Fruit fly (Drosophila melanogaster) whole organism, embryonic: ENCODE results near the gene CG34287.
A peak's percentile ranks its signal among the peaks of the same experiment; 100 is the strongest.

Experiments
- ATbp ChIP-seq: fragments of 200-800 bp; sonication (Bioruptor generic); optimal IDR thresholded peaks from 2 replicates; lab custom pipeline; 2017; ENCODE audit warnings: missing biosample characterization, mild to moderate bottlenecking, missing genetic modification characterization, missing genetic modification reagents
- Ada2b ChIP-seq: fragments of 200-800 bp; sonication (Bioruptor generic); IDR thresholded peaks from 2 replicates; pipeline ENCODE4 v1.3.6; 2022; ENCODE audit warnings: missing biosample characterization, missing genetic modification characterization
- Asciz ChIP-seq: fragments of 200-800 bp; sonication (Bioruptor generic); optimal IDR thresholded peaks from 2 replicates; lab custom pipeline; 2017; ENCODE audit warnings: missing biosample characterization, mild to moderate bottlenecking, missing genetic modification characterization, missing genetic modification reagents
- B-H2 ChIP-seq: fragments of 200-800 bp; sonication (Bioruptor generic); optimal IDR thresholded peaks from 2 replicates; lab custom pipeline; 2018; ENCODE audit warnings: missing biosample characterization, mild to moderate bottlenecking, missing genetic modification characterization
- C15 ChIP-seq: fragments of 200-800 bp; sonication (Bioruptor generic); IDR thresholded peaks from 3 replicates; pipeline ENCODE4 v1.3.6; 2022; ENCODE audit warnings: missing biosample characterization, missing genetic modification characterization
- CG11398 ChIP-seq: fragments of 200-800 bp; sonication (Bioruptor generic); optimal IDR thresholded peaks from 2 replicates; lab custom pipeline; 2016; ENCODE audit warnings: missing biosample characterization, missing genetic modification characterization
- CG11504 ChIP-seq: fragments of 200-800 bp; sonication (Bioruptor generic); optimal IDR thresholded peaks from 3 replicates; lab custom pipeline; 2019; ENCODE audit warnings: missing biosample characterization, mild to moderate bottlenecking, missing genetic modification characterization, moderate library complexity
- CG11695 ChIP-seq: fragments of 200-800 bp; sonication (Bioruptor generic); IDR thresholded peaks from 3 replicates; pipeline ENCODE4 v1.3.6; 2022; ENCODE audit warnings: missing biosample characterization, missing genetic modification characterization
- CG12744 ChIP-seq: fragments of 200-800 bp; sonication (Bioruptor generic); optimal IDR thresholded peaks from 2 replicates; lab custom pipeline; 2016; ENCODE audit warnings: missing biosample characterization, missing genetic modification characterization
- CG13287 ChIP-seq: fragments of 200-800 bp; sonication (Bioruptor generic); IDR thresholded peaks from 2 replicates; pipeline ENCODE4 v1.3.6; 2022; ENCODE audit warnings: missing biosample characterization, missing genetic modification characterization; ENCODE audit not compliant: partially characterized antibody
- CG13775 ChIP-seq: fragments of 200-800 bp; sonication (Bioruptor generic); optimal IDR thresholded peaks from 3 replicates; lab custom pipeline; 2017; ENCODE audit warnings: missing biosample characterization, mild to moderate bottlenecking, missing genetic modification characterization
- CG15479 ChIP-seq: fragments of 200-800 bp; sonication (Bioruptor generic); optimal IDR thresholded peaks from 3 replicates; lab custom pipeline; 2019; ENCODE audit warnings: missing biosample characterization, mild to moderate bottlenecking, missing genetic modification characterization, moderate library complexity
- CG15514 ChIP-seq: fragments of 200-800 bp; sonication (Bioruptor generic); optimal IDR thresholded peaks from 3 replicates; lab custom pipeline; 2017; ENCODE audit warnings: missing biosample characterization, missing genetic modification characterization, mild to moderate bottlenecking, moderate library complexity, missing genetic modification reagents
- CG1647 ChIP-seq: fragments of 200-800 bp; sonication (Bioruptor generic); optimal IDR thresholded peaks from 3 replicates; lab custom pipeline; 2016; ENCODE audit warnings: missing biosample characterization, missing genetic modification characterization
- CG16779 ChIP-seq: fragments of 200-800 bp; sonication (Bioruptor generic); IDR thresholded peaks from 2 replicates; pipeline ENCODE4 v1.3.6; 2022; ENCODE audit warnings: missing biosample characterization, missing genetic modification characterization
- CG17912 ChIP-seq: fragments of 200-800 bp; sonication (Bioruptor generic); optimal IDR thresholded peaks from 2 replicates; lab custom pipeline; 2018; ENCODE audit warnings: missing biosample characterization, mild to moderate bottlenecking, missing genetic modification characterization
- CG2712 ChIP-seq: fragments of 200-800 bp; optimal IDR thresholded peaks from 3 replicates; lab custom pipeline; 2019; ENCODE audit warnings: missing biosample characterization, mild to moderate bottlenecking, missing genetic modification characterization, moderate library complexity
- CG6791 ChIP-seq: fragments of 200-800 bp; sonication (Bioruptor generic); IDR thresholded peaks from 3 replicates; pipeline ENCODE4 v1.3.6; 2022; ENCODE audit warnings: missing biosample characterization, missing genetic modification characterization; ENCODE audit not compliant: partially characterized antibody
- CG8290 ChIP-seq, 3 experiments: fragments of 200-800 bp; sonication (Bioruptor generic); optimal IDR thresholded peaks; 2 replicates each; lab custom pipeline; 2016 to 2019; ENCODE audit warnings: missing biosample characterization in 3 of 3, missing genetic modification characterization in 3 of 3, mild to moderate bottlenecking in 2 of 3, moderate library complexity in 1 of 3
- CoRest ChIP-seq: fragments of 200-800 bp; sonication (Bioruptor generic); optimal IDR thresholded peaks from 3 replicates; lab custom pipeline; 2018; ENCODE audit warnings: missing biosample characterization, mild to moderate bottlenecking, missing genetic modification characterization, moderate library complexity
- D19A ChIP-seq: fragments of 200-800 bp; optimal IDR thresholded peaks from 3 replicates; lab custom pipeline; 2019; ENCODE audit warnings: missing biosample characterization, mild to moderate bottlenecking, missing genetic modification characterization, moderate library complexity
- NK7.1 ChIP-seq: fragments of 200-800 bp; sonication (Bioruptor generic); optimal IDR thresholded peaks from 3 replicates; lab custom pipeline; 2016; ENCODE audit warnings: missing biosample characterization, missing genetic modification characterization
- Ravus ChIP-seq: fragments of 200-800 bp; sonication (Bioruptor generic); IDR thresholded peaks from 2 replicates; pipeline ENCODE4 v1.3.6; 2022; ENCODE audit warnings: missing biosample characterization, missing genetic modification characterization
- ac ChIP-seq: fragments of 200-800 bp; sonication (Bioruptor generic); optimal IDR thresholded peaks from 3 replicates; lab custom pipeline; 2017; ENCODE audit warnings: missing biosample characterization, mild to moderate bottlenecking, missing genetic modification characterization
- al ChIP-seq: fragments of 200-800 bp; sonication (Bioruptor generic); IDR thresholded peaks from 2 replicates; pipeline ENCODE4 v1.3.6; 2022; ENCODE audit warnings: missing biosample characterization, missing genetic modification characterization
- ara ChIP-seq: fragments of 200-800 bp; sonication (Bioruptor generic); IDR thresholded peaks from 2 replicates; pipeline ENCODE4 v1.3.6; 2022; ENCODE audit warnings: missing biosample characterization, missing genetic modification characterization
- bab2 ChIP-seq: fragments of 200-800 bp; sonication (Bioruptor generic); optimal IDR thresholded peaks from 2 replicates; lab custom pipeline; 2016; ENCODE audit warnings: missing biosample characterization, missing genetic modification characterization
- bowl ChIP-seq: fragments of 200-800 bp; sonication (Bioruptor generic); IDR thresholded peaks from 2 replicates; pipeline ENCODE4 v1.3.6; 2022; ENCODE audit warnings: missing biosample characterization, missing genetic modification characterization
- caup ChIP-seq: fragments of 200-800 bp; sonication (Bioruptor generic); optimal IDR thresholded peaks from 3 replicates; lab custom pipeline; 2017; ENCODE audit warnings: missing biosample characterization, mild to moderate bottlenecking, missing genetic modification characterization, moderate library complexity; ENCODE audit not compliant: severe bottlenecking
- dimm ChIP-seq: fragments of 200-800 bp; sonication (Bioruptor generic); IDR thresholded peaks from 2 replicates; pipeline ENCODE4 v1.3.6; 2022; ENCODE audit warnings: missing biosample characterization, missing genetic modification characterization
- ems ChIP-seq: fragments of 200-800 bp; sonication (Bioruptor generic); optimal IDR thresholded peaks from 3 replicates; lab custom pipeline; 2016; ENCODE audit warnings: missing biosample characterization, missing genetic modification characterization
- fd96Cb ChIP-seq: fragments of 200-800 bp; sonication (Bioruptor generic); optimal IDR thresholded peaks from 2 replicates; lab custom pipeline; 2018; ENCODE audit warnings: missing biosample characterization, mild to moderate bottlenecking, missing genetic modification characterization, moderate library complexity
- gcm2 ChIP-seq: fragments of 200-800 bp; sonication (Bioruptor generic); optimal IDR thresholded peaks from 2 replicates; lab custom pipeline; 2016; ENCODE audit warnings: missing biosample characterization, missing genetic modification characterization
- gfzf ChIP-seq: fragments of 200-800 bp; sonication (Bioruptor generic); optimal IDR thresholded peaks from 2 replicates; lab custom pipeline; 2016; ENCODE audit warnings: missing biosample characterization, mild to moderate bottlenecking, missing genetic modification characterization, moderate library complexity
- grn ChIP-seq: fragments of 200-800 bp; sonication (Bioruptor generic); optimal IDR thresholded peaks from 3 replicates; lab custom pipeline; 2017; ENCODE audit warnings: missing biosample characterization, missing genetic modification characterization
- h ChIP-seq: fragments of >200 bp; optimal IDR thresholded peaks from 2 replicates; lab custom pipeline; 2017
- ham ChIP-seq: fragments of 200-800 bp; sonication (Bioruptor generic); IDR thresholded peaks from 2 replicates; pipeline ENCODE4 v1.3.6; 2022; ENCODE audit warnings: missing biosample characterization, missing genetic modification characterization
- ind ChIP-seq: fragments of 200-800 bp; sonication (Bioruptor generic); optimal IDR thresholded peaks from 3 replicates; lab custom pipeline; 2016; ENCODE audit warnings: missing biosample characterization, missing genetic modification characterization
- jumu ChIP-seq: fragments of 200-800 bp; sonication (Bioruptor generic); optimal IDR thresholded peaks from 3 replicates; lab custom pipeline; 2016; ENCODE audit warnings: missing biosample characterization, missing genetic modification characterization
- pan ChIP-seq, 4 experiments: fragments of >200 bp in 3 of 4; fragments of 200-800 bp in 1 of 4; sonication (Bioruptor generic) in 1 of 4; optimal IDR thresholded peaks in 3 of 4; IDR thresholded peaks in 1 of 4; 2 replicates each; pipeline versions ENCODE4 v1.3.6 to Lab custom; 2017 to 2022; ENCODE audit warnings: missing biosample characterization in 2 of 4, missing genetic modification characterization in 2 of 4, mixed read lengths in 1 of 4
- ro ChIP-seq: fragments of 200-800 bp; sonication (Bioruptor generic); IDR thresholded peaks from 2 replicates; pipeline ENCODE4 v1.3.6; 2022; ENCODE audit warnings: missing biosample characterization, missing genetic modification characterization
- schlank ChIP-seq: fragments of 200-800 bp; sonication (Bioruptor generic); optimal IDR thresholded peaks from 2 replicates; lab custom pipeline; 2018; ENCODE audit warnings: missing biosample characterization, mild to moderate bottlenecking, missing genetic modification characterization
- shn ChIP-seq: fragments of 200-800 bp; sonication (Bioruptor generic); optimal IDR thresholded peaks from 3 replicates; lab custom pipeline; 2016; ENCODE audit warnings: missing biosample characterization, missing genetic modification characterization
- sima ChIP-seq: fragments of 200-800 bp; sonication (Bioruptor generic); optimal IDR thresholded peaks from 2 replicates; lab custom pipeline; 2016; ENCODE audit warnings: missing biosample characterization, missing genetic modification characterization
- stwl ChIP-seq: fragments of 200-800 bp; sonication (Bioruptor generic); optimal IDR thresholded peaks from 3 replicates; lab custom pipeline; 2018; ENCODE audit warnings: missing biosample characterization, mild to moderate bottlenecking, missing genetic modification characterization, moderate library complexity
- sug ChIP-seq: fragments of 200-800 bp; optimal IDR thresholded peaks from 2 replicates; lab custom pipeline; 2019; ENCODE audit warnings: missing biosample characterization, mild to moderate bottlenecking, missing genetic modification characterization, moderate library complexity
- tap ChIP-seq: fragments of 200-800 bp; optimal IDR thresholded peaks from 3 replicates; lab custom pipeline; 2019; ENCODE audit warnings: missing biosample characterization, mild to moderate bottlenecking, missing genetic modification characterization, moderate library complexity
- twi ChIP-seq: fragments of 200-800 bp; optimal IDR thresholded peaks from 2 replicates; lab custom pipeline; 2019; ENCODE audit warnings: missing biosample characterization, mild to moderate bottlenecking, missing genetic modification characterization, moderate library complexity
- tx ChIP-seq: fragments of 200-800 bp; sonication (Bioruptor generic); optimal IDR thresholded peaks from 2 replicates; lab custom pipeline; 2016; ENCODE audit warnings: missing biosample characterization, missing genetic modification characterization
- usp ChIP-seq: fragments of >200 bp; optimal IDR thresholded peaks from 2 replicates; lab custom pipeline; 2017; ENCODE audit warnings: missing biosample characterization, missing genetic modification characterization

The CG34287 gene

dm6 chr3R:5862032-5862641 is 9.0 kb downstream of the CG34287 start, which contains the start of gene CG2017 (continued):
- TF ChIP-seq jumu (peak; percentile 61), twi (tag; lab: Kevin White, UChicago) (peak; percentile 75), ac (GFP tag; lab: Kevin White, UChicago) (no peak), tap (tag; lab: Kevin White, UChicago) (no peak), CG11398 (GFP tag; lab: Kevin White, UChicago) (peak; percentile 19), CG13775 (GFP tag; lab: Kevin White, UChicago) (peak; percentile 8), Ada2b (GFP tag; lab: Robert Waterston, UW) (no peak), gcm2 (GFP tag; lab: Kevin White, UChicago) (no peak), D19A (no peak), sima (no peak), Ravus (no peak), grn (GFP tag; lab: Kevin White, UChicago) (no peak), CG17912 (GFP tag; lab: Kevin White, UChicago) (peak; percentile 57), schlank (tag; lab: Kevin White, UChicago) (no peak), ro (GFP tag; lab: Robert Waterston, UW) (no peak), CG15479 (peak; percentile 68), CG11504 (tag; lab: Kevin White, UChicago) (peak; percentile 52), dimm (GFP tag; lab: Robert Waterston, UW) (no peak), shn (GFP tag; lab: Kevin White, UChicago) (peak; percentile 68), CoRest (tag; lab: Kevin White, UChicago) (peak; percentile 66), NK7.1 (GFP tag; lab: Kevin White, UChicago) (no peak), ATbp (GFP tag; lab: Kevin White, UChicago) (no peak), bab2 (peak; percentile 53), ems (GFP tag; lab: Kevin White, UChicago) (peak; percentile 31), CG8290 (GFP tag; optimal IDR thresholded peaks at IDR 0.05; lab: Kevin White, UChicago) (no peak), CG8290 (tag; optimal IDR thresholded peaks at IDR 0.05; lab: Kevin White, UChicago) (peak in 1 of 2 experiments; percentile 89), sug (tag; lab: Kevin White, UChicago) (peak; percentile 35), CG16779 (GFP tag; lab: Robert Waterston, UW) (no peak), h (lab: Kevin White, UChicago) (no peak), fd96Cb (tag; lab: Kevin White, UChicago) (no peak), gfzf (GFP tag; lab: Kevin White, UChicago) (peak; percentile 92), B-H2 (GFP tag; lab: Kevin White, UChicago) (peak; percentile 70), CG15514 (GFP tag; lab: Kevin White, UChicago) (peak; percentile 89), usp (no peak), C15 (no peak), Asciz (GFP tag; lab: Kevin White, UChicago) (no peak), pan (optimal IDR thresholded peaks at IDR 0.05; lab: Kevin White, UChicago) (no peak), pan (GFP tag; optimal IDR thresholded peaks at IDR 0.05 in 1 of 2, IDR thresholded peaks at IDR 0.05 in 1 of 2) (no peak), CG13287 (GFP tag; lab: Robert Waterston, UW) (peak; percentile 61), ara (GFP tag; lab: Robert Waterston, UW) (peak; percentile 52; the same call in 1 of the 2 replicates), ind (GFP tag; lab: Kevin White, UChicago) (peak; percentile 25), al (GFP tag; lab: Robert Waterston, UW) (no peak), ham (GFP tag; lab: Robert Waterston, UW) (no peak), bowl (no peak), CG6791 (GFP tag; lab: Robert Waterston, UW) (peak; percentile 66), stwl (tag; lab: Kevin White, UChicago) (peak; percentile 96), tx (GFP tag; lab: Kevin White, UChicago) (peak; percentile 65), CG11695 (no peak), CG12744 (GFP tag; lab: Kevin White, UChicago) (peak; percentile 20), CG2712 (tag; lab: Kevin White, UChicago) (peak; percentile 100), CG1647 (GFP tag; lab: Kevin White, UChicago) (peak; percentile 31), caup (GFP tag; lab: Kevin White, UChicago) (peak; percentile 55)
